Fruit fly (Drosophila melanogaster) whole organism, pupa: ENCODE results near the gene CG14452.

Source experiments
- CG10348 ChIP-seq: fragments of 200-800 bp; sonication (Bioruptor generic); IDR thresholded peaks from 2 replicates; pipeline ENCODE4 v1.3.6; 2022; ENCODE audit warnings: missing biosample characterization, missing genetic modification characterization
- CG12605 ChIP-seq: fragments of 200-800 bp; sonication (Bioruptor generic); IDR thresholded peaks from 2 replicates; pipeline ENCODE4 v1.3.6; 2022; ENCODE audit warnings: missing biosample characterization, missing genetic modification characterization
- CG13204 ChIP-seq: fragments of 200-800 bp; sonication (Bioruptor generic); optimal IDR thresholded peaks from 2 replicates; lab custom pipeline; 2018; ENCODE audit warnings: missing biosample characterization, mild to moderate bottlenecking, missing genetic modification characterization, moderate library complexity
- CG14655 ChIP-seq: fragments of 200-800 bp; sonication (Bioruptor generic); optimal IDR thresholded peaks from 3 replicates; lab custom pipeline; 2017; ENCODE audit warnings: mild to moderate bottlenecking, missing biosample characterization, missing genetic modification reagents, missing genetic modification characterization
- CG15710 ChIP-seq: fragments of 200-800 bp; sonication (Bioruptor generic); optimal IDR thresholded peaks from 2 replicates; lab custom pipeline; 2018; ENCODE audit warnings: missing biosample characterization, mild to moderate bottlenecking, missing genetic modification characterization, moderate library complexity
- CG17806 ChIP-seq: fragments of 200-800 bp; sonication (Bioruptor generic); optimal IDR thresholded peaks from 2 replicates; lab custom pipeline; 2018; ENCODE audit warnings: missing biosample characterization, mild to moderate bottlenecking, missing genetic modification characterization, moderate library complexity
- CG32121 ChIP-seq: fragments of 200-800 bp; sonication (Bioruptor generic); IDR thresholded peaks from 2 replicates; pipeline ENCODE4 v1.3.6; 2022; ENCODE audit warnings: missing biosample characterization, missing genetic modification characterization
- CG34367 ChIP-seq: fragments of 200-800 bp; sonication (Bioruptor generic); optimal IDR thresholded peaks from 2 replicates; lab custom pipeline; 2018; ENCODE audit warnings: missing biosample characterization, mild to moderate bottlenecking, missing genetic modification characterization
- CG4496 ChIP-seq: fragments of 200-800 bp; sonication (Bioruptor generic); IDR thresholded peaks from 3 replicates; pipeline ENCODE4 v1.3.6; 2022; ENCODE audit warnings: missing biosample characterization, missing genetic modification characterization
- CG8159 ChIP-seq: fragments of 200-800 bp; sonication (Bioruptor generic); optimal IDR thresholded peaks from 3 replicates; lab custom pipeline; 2018; ENCODE audit warnings: missing biosample characterization, mild to moderate bottlenecking, missing genetic modification characterization, moderate library complexity
- CG8301 ChIP-seq: fragments of 200-800 bp; sonication (Bioruptor generic); optimal IDR thresholded peaks from 2 replicates; lab custom pipeline; 2018; ENCODE audit warnings: missing biosample characterization, mild to moderate bottlenecking, missing genetic modification characterization
- CG9948 ChIP-seq: fragments of 200-800 bp; sonication (Bioruptor generic); optimal IDR thresholded peaks from 2 replicates; lab custom pipeline; 2018; ENCODE audit warnings: missing biosample characterization, mild to moderate bottlenecking, missing genetic modification characterization, moderate library complexity
- EcR ChIP-seq: fragments of 200-800 bp; sonication (Bioruptor generic); optimal IDR thresholded peaks from 3 replicates; lab custom pipeline; 2019; ENCODE audit warnings: missing biosample characterization, missing genetic modification characterization, mild to moderate bottlenecking, moderate library complexity, missing genetic modification reagents
- Ets98B ChIP-seq: fragments of 200-800 bp; sonication (Bioruptor generic); IDR thresholded peaks from 2 replicates; pipeline ENCODE4 v1.3.6; 2022; ENCODE audit warnings: missing biosample characterization, missing genetic modification characterization
- Pif1A ChIP-seq: fragments of 200-800 bp; sonication (Bioruptor generic); optimal IDR thresholded peaks from 3 replicates; lab custom pipeline; 2016; ENCODE audit warnings: missing biosample characterization, missing genetic modification characterization
- Pif1B ChIP-seq: fragments of 200-800 bp; sonication (Bioruptor generic); optimal IDR thresholded peaks from 3 replicates; lab custom pipeline; 2016; ENCODE audit warnings: missing biosample characterization, missing genetic modification characterization
- Snoo ChIP-seq: fragments of 200-800 bp; sonication (Bioruptor generic); optimal IDR thresholded peaks from 3 replicates; lab custom pipeline; 2017; ENCODE audit warnings: missing biosample characterization, mild to moderate bottlenecking, missing genetic modification characterization, inconsistent platforms
- fd96Ca ChIP-seq: fragments of 200-800 bp; sonication (Bioruptor generic); IDR thresholded peaks from 3 replicates; pipeline ENCODE4 v1.3.6; 2022; ENCODE audit warnings: missing biosample characterization, missing genetic modification characterization
- gl ChIP-seq: fragments of 200-800 bp; sonication (Bioruptor generic); optimal IDR thresholded peaks from 2 replicates; lab custom pipeline; 2018; ENCODE audit warnings: missing biosample characterization, mild to moderate bottlenecking, missing genetic modification characterization
- rn ChIP-seq: fragments of 200-800 bp; sonication (Bioruptor generic); IDR thresholded peaks from 2 replicates; pipeline ENCODE4 v1.3.6; 2022; ENCODE audit warnings: missing biosample characterization, missing genetic modification characterization

Gene CG14452

DNA sequence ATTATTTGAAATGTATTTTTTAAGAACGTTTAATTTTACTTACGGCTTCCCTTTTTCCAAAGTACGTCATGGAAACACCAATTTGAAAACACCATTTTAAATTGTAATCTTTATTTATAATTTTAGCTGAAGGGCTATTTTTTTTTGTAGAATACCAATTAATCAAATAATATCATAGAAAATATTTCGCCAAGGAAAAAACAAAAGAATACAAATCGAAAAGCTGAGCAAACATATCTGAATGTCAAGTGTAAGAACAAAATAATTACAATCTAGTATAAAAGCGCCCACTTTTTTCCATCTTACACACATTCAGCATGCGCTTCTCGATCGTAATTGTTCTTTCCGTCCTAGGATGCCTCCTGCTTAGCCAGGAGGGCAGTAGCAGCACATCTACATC lies at the start of gene CG14452:
Gene CG14452, plus strand, starts transcription at position 301 of the 400 bp plus-strand sequence.
- TF ChIP-seq CG8301 (no peak), CG8159 (no peak), CG12605 (GFP tag; lab: Robert Waterston, UW) (no peak), EcR (no peak), CG10348 (GFP tag; lab: Robert Waterston, UW) (no peak), CG15710 (tag; lab: Kevin White, UChicago) (no peak), CG14655 (GFP tag; lab: Kevin White, UChicago) (no peak), gl (tag; lab: Kevin White, UChicago) (no peak), Pif1A (GFP tag; lab: Kevin White, UChicago) (no peak)

DNA sequence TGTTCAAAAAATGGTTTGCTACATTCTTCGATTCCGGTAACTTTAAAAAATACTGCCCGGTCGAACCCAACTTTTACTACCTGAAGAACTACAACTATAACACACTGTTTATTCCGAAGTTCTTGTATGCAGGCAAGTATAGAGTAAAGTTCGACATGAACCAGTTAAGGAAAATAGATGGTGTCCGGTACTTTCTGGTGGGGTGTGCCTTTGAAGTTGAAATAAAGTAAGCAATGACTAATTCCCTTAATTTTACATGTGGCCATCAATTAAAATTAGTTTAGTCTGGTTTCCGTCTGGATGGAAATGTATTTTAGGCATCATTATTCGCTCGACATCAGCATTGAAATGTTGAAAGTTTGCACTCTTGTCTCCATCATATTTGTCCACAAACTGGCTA lies 49.7 kb upstream of the CG14452 start, which contains the start of gene CG33767:
Gene CG33767, plus strand, starts transcription at position 301 of the 400 bp plus-strand sequence.
- TF ChIP-seq Ets98B (GFP tag; lab: Robert Waterston, UW) = no peak
- no peak for TF ChIP-seq Pif1B (GFP tag; lab: Kevin White, UChicago)
- TF ChIP-seq CG13204 = no peak
- no peak for TF ChIP-seq Pif1A (GFP tag; lab: Kevin White, UChicago)
- TF ChIP-seq CG15710 (tag; lab: Kevin White, UChicago) = no peak
- no peak for TF ChIP-seq fd96Ca (GFP tag; lab: Robert Waterston, UW)
- TF ChIP-seq CG14655 (GFP tag; lab: Kevin White, UChicago) = no peak
- no peak for TF ChIP-seq EcR
- TF ChIP-seq CG8159 = no peak
- TF ChIP-seq CG32121 (GFP tag; lab: Robert Waterston, UW) = no peak
- no peak for TF ChIP-seq CG10348 (GFP tag; lab: Robert Waterston, UW)

DNA sequence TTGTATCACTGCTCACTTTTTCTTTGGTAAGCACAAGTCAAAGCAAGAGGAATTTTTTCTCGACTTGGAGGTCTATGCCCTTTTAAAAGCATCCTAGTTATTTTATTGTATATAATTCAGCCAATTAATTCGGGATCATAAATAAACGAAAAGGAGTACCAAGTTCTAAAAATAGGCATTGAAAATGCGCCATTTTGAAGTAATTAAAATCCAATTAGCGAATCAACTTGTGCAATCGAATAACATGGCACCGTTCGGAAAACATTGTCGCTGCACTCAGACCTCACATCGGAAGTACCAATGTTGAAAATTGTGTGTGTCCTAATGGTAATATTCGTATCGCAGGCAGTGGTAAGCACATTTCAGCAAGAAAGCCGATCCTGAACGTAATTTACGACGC lies 48.9 kb upstream of the CG14452 start, which contains the start of gene CG33768:
Gene CG33768, plus strand, starts transcription at position 301 of the 400 bp plus-strand sequence.
- TF ChIP-seq CG17806 (tag; lab: Kevin White, UChicago) (no peak), EcR (no peak), CG34367 (tag; lab: Kevin White, UChicago) (no peak), CG32121 (GFP tag; lab: Robert Waterston, UW) (no peak), Pif1A (GFP tag; lab: Kevin White, UChicago) (no peak), CG8159 (no peak), Pif1B (GFP tag; lab: Kevin White, UChicago) (no peak), CG14655 (GFP tag; lab: Kevin White, UChicago) (no peak), CG10348 (GFP tag; lab: Robert Waterston, UW) (no peak), Snoo (tag; lab: Kevin White, UChicago) (no peak), CG15710 (tag; lab: Kevin White, UChicago) (no peak), CG4496 (GFP tag; lab: Robert Waterston, UW) (no peak)

DNA sequence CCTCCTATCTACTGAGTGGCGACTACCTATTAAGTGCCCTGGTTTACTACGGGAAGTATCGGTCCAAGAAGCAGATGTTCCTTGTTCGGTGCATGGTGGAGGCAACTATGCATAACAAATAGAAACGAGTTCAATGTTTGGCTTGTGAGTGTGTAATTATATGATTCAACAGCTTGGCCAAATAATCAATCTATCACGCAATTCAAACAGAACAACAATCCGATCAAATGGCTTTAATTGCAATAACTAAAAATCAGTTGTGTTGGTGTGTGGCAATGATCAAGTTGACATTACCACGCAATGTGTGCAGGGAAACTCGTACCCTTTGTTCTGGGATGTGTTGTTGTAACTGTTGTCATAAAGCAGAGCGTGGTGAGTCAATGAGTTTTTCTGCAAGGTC lies 48.1 kb upstream of the CG14452 start, which contains the start of gene CG33769:
Gene CG33769, plus strand, starts transcription at position 301 of the 400 bp plus-strand sequence.
- no peak for TF ChIP-seq CG13204
- no peak for TF ChIP-seq Pif1A (GFP tag; lab: Kevin White, UChicago)
- TF ChIP-seq CG17806 (tag; lab: Kevin White, UChicago) = no peak
- no peak for TF ChIP-seq CG15710 (tag; lab: Kevin White, UChicago)

DNA sequence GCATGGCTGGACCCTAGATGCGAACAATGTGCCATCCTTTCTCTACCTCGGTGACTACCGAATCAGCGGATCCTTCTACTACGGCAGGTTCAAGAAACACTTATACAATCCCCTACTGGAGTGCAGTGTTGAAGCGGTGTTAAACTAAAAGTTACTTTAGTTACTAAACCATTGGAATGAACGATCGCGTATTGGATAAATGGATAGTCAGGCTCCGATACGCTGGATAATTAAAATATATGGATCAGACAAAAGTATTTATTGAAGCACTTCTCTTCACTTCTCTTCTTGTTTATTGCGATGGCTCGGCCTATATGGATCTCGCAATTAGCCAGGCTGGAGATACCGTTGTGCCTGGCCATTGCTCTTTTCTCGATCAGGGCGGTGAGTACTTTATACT lies 47.4 kb upstream of the CG14452 start, which contains the start of gene CG33770:
Gene CG33770, plus strand, starts transcription at position 301 of the 400 bp plus-strand sequence.
- TF ChIP-seq EcR = no peak
- no peak for TF ChIP-seq CG13204

DNA sequence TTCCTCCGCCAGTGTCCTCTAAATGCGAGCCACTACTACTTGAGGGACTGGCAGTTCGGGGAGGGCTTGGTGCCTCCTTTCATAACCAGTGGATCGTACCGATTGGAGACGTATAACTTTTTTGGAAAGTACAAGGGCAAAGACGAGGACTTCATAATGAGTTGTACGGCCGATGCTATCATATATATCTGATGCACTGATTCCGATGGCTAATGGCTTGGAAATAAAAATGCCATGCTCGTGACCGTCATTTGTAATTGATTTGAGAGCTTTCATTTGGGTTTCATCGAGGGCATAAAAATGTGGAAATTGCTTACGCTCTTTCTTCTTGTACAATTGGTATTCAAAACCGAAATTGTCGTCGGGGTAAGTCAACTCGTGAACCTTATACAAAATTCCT lies 46.7 kb upstream of the CG14452 start, which contains the start of gene CG33771:
Gene CG33771, plus strand, starts transcription at position 301 of the 400 bp plus-strand sequence.
- TF ChIP-seq CG8159 = no peak
- TF ChIP-seq Ets98B (GFP tag; lab: Robert Waterston, UW) = no peak
- TF ChIP-seq rn = no peak
- TF ChIP-seq CG13204 = no peak

DNA sequence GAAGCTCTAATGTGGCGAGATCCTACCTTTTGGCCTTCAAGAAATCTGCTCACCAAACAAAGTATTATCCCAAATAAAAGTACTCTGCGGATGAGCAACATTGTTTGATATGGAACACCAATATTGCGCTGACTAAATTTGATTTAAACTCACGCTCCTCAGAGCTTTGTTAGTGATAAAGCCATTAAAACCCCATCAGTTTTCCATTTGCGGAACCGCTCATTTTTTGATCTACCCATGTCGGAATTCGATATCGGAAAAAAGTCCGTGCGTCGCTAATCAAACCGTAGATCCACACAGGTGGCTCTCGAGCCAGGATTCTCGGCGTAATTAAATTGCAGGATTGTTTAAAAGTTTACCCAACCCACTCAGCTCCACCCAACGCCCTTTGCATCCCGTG lies 43.3 kb upstream of the CG14452 start, which contains the start of gene CG33772:
Gene CG33772, minus strand, starts transcription at position 101 of the 400 bp plus-strand sequence.
- TF ChIP-seq CG8159 (no peak), CG15710 (tag; lab: Kevin White, UChicago) (no peak), CG9948 (tag; lab: Kevin White, UChicago) (no peak), Snoo (tag; lab: Kevin White, UChicago) (no peak), CG32121 (GFP tag; lab: Robert Waterston, UW) (no peak), EcR (no peak)

DNA sequence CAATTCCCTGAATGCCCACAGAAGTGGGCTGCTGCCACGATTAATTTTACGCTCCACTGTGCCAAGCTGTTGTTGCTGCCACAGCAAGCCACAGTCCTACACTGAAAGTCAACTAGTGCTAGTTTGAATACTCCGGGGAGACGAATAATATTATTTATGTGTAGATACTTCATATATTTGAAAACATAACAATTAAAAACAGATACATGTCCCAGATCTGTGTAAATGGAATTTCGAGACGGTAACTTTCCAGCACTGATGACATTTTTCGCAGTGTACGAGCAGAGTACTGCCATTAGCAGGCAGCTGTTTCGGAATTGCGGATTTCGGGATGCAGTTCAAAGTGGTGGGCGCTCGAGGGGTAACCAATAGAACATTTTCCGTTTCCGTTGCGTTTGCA lies 30.6 kb upstream of the CG14452 start:
- TF ChIP-seq CG9948 (tag; lab: Kevin White, UChicago) = peak; percentile 16
- TF ChIP-seq CG8159 = peak; percentile 28
- TF ChIP-seq CG12605 (GFP tag; lab: Robert Waterston, UW) = no peak
- TF ChIP-seq, all 21 proteins: peak for 2
